Fruit fly (Drosophila melanogaster) whole organism, embryonic: ENCODE data around the gene CG45066.

Experiments
- CG9876 ChIP-seq: fragments of 200-800 bp; sonication (Bioruptor generic); optimal IDR thresholded peaks from 2 replicates; lab custom pipeline; 2016; ENCODE audit warnings: missing biosample characterization, missing genetic modification characterization
- Deaf1 ChIP-seq: fragments of 200-800 bp; optimal IDR thresholded peaks from 3 replicates; lab custom pipeline; 2019; ENCODE audit warnings: missing biosample characterization, mild to moderate bottlenecking, missing genetic modification characterization, moderate library complexity

DNA sequence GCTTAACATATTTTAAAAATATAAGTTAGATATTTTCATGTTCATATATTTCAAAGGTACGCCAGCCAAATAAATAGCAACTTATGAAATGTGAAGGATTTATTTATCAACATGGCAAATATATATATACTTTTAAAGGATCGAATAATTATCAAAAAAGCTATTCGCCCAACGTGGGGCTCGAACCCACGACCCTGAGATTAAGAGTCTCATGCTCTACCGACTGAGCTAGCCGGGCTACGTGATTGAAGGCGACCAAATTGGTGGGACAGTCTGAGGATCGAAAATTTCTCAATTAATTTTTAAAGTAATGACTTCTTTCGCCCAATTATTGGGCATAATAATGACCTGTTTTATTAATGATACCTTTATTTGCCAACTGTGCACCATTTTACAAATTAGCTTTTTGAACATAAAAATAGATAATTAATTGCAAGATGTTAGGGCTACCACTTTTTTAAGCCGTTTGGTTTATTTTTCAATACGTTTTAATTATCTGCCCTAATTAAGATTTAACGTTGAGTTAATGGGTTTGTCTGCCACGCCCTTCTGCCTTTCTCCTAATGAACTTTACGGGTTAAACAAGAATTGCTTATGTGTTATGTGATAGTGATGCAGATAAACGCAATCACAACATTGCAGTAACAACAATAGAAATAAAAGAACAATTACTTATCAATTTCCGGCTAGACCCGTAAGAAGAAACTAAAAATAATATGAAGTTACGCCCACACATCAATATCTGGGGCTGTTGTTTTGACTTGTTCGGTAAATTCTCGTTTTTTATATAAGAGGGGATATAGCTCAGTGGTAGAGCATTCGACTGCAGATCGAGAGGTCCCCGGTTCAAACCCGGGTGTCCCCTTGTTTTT, 14.1 kb downstream of the CG45066 start:
- no peak for TF ChIP-seq Deaf1 (tag; lab: Kevin White, UChicago)
- no peak for TF ChIP-seq CG9876 (GFP tag; lab: Kevin White, UChicago)
